Worm (Caenorhabditis elegans) whole organism, early embryonic: ENCODE results near the gene F08H9.4.

Experiments
- aly-1 ChIP-seq: sonication (generic microtip); optimal IDR thresholded peaks from 2 replicates; lab custom pipeline; 2016; ENCODE audit warnings: missing genetic modification characterization, missing compliant biosample characterization
- ama-1 ChIP-seq: fragments of 150-350 bp; optimal IDR thresholded peaks from 2 replicates; lab custom pipeline; 2014
- flt-1 ChIP-seq: fragments of 200-800 bp; sonication (Bioruptor generic); IDR thresholded peaks from 2 replicates; pipeline ENCODE4 v1.3.6; 2022; ENCODE audit warnings: missing genetic modification characterization, missing compliant biosample characterization
- hnd-1 ChIP-seq: sonication (generic microtip); optimal IDR thresholded peaks from 2 replicates; lab custom pipeline; 2016; ENCODE audit warnings: missing genetic modification characterization, missing compliant biosample characterization
- sea-1 ChIP-seq: fragments of 200-800 bp; sonication (Bioruptor generic); conservative IDR thresholded peaks from 2 replicates; pipeline ENCODE4 v1.3.6; 2022; ENCODE audit warnings: missing genetic modification characterization, missing compliant biosample characterization
- tbx-37 ChIP-seq: fragments of 200-800 bp; sonication (Bioruptor generic); conservative IDR thresholded peaks from 2 replicates; pipeline ENCODE4 v1.3.6; 2022; ENCODE audit warnings: missing genetic modification reagents, missing genetic modification characterization, missing compliant biosample characterization

ce11 chrV:14432259-14432658 is 32.0 kb downstream of the F08H9.4 start, which contains the start of gene egl-1:
- TF ChIP-seq hnd-1 (tag; lab: Kevin White, UChicago) (no peak), ama-1 (lab: Kevin White, UChicago) (no peak), flt-1 (GFP tag; lab: Robert Waterston, UW) (no peak), aly-1 (tag; lab: Kevin White, UChicago) (no peak), tbx-37 (no peak), sea-1 (GFP tag; lab: Robert Waterston, UW) (no peak)
